Worm (Caenorhabditis elegans): ENCODE results near the gene cdh-7.

cdh-7 gene

ce11 chrII:14816086-14816485 is 26.9 kb upstream of the cdh-7 start:
- no peak for TF ChIP-seq scrt-1 (GFP tag; IDR thresholded peaks at IDR 0.05)
- no peak for TF ChIP-seq tbx-11 (GFP tag; IDR thresholded peaks at IDR 0.05)

- TF ChIP-seq F13C5.2 (tag; optimal IDR thresholded peaks at IDR 0.05) (no peak), aly-1 (tag; optimal IDR thresholded peaks at IDR 0.05) (no peak), hnd-1 (tag; optimal IDR thresholded peaks at IDR 0.05) (no peak), B0310.2 (tag; optimal IDR thresholded peaks at IDR 0.05) (no peak)
Measured at ce11 chrII:14818376-14818775, 24.7 kb upstream of the cdh-7 start, which contains the start of gene nhr-61. nhr-61 (minus strand) TSS chrII:14818543.

- TF ChIP-seq ceh-36 (tag; optimal IDR thresholded peaks at IDR 0.05) (peak; percentile 87), ama-1 (optimal IDR thresholded peaks at IDR 0.05) (no peak)
Measured at ce11 chrII:14819258-14819985, 23.6 kb upstream of the cdh-7 start.

ce11 chrII:14820460-14820859 is 22.6 kb upstream of the cdh-7 start:
- no peak for TF ChIP-seq F13C5.2 (tag; optimal IDR thresholded peaks at IDR 0.05)
- TF ChIP-seq ceh-36 (tag; optimal IDR thresholded peaks at IDR 0.05): no peak
- TF ChIP-seq tra-4 (tag; optimal IDR thresholded peaks at IDR 0.05): no peak

ce11 chrII:14822419-14822818 is 20.6 kb upstream of the cdh-7 start:
- no peak for TF ChIP-seq tbx-37 (GFP tag; conservative IDR thresholded peaks at IDR 0.05)
- TF ChIP-seq pes-1 (GFP tag; IDR thresholded peaks at IDR 0.05): no peak
- no peak for TF ChIP-seq B0310.2 (tag; optimal IDR thresholded peaks at IDR 0.05)
- no peak for TF ChIP-seq tbx-11 (GFP tag; IDR thresholded peaks at IDR 0.05)

ce11 chrII:14825413-14825812 is 17.6 kb upstream of the cdh-7 start:
- TF ChIP-seq F13C5.2 (tag; optimal IDR thresholded peaks at IDR 0.05): no peak
- no peak for TF ChIP-seq hnd-1 (tag; optimal IDR thresholded peaks at IDR 0.05)
- TF ChIP-seq hmg-4 (GFP tag; optimal IDR thresholded peaks at IDR 0.05): no peak
- no peak for TF ChIP-seq tbx-11 (GFP tag; IDR thresholded peaks at IDR 0.05)
- TF ChIP-seq tbx-37 (GFP tag; conservative IDR thresholded peaks at IDR 0.05): no peak
- TF ChIP-seq B0310.2 (tag; optimal IDR thresholded peaks at IDR 0.05): no peak
- TF ChIP-seq scrt-1 (GFP tag; IDR thresholded peaks at IDR 0.05): no peak
- TF ChIP-seq hmbx-1 (tag; optimal IDR thresholded peaks at IDR 0.05): no peak
- no peak for TF ChIP-seq ets-7 (tag; optimal IDR thresholded peaks at IDR 0.05)
- no peak for TF ChIP-seq ama-1 (optimal IDR thresholded peaks at IDR 0.05)
- no peak for TF ChIP-seq tra-4 (tag; optimal IDR thresholded peaks at IDR 0.05)
- TF ChIP-seq ceh-36 (tag; optimal IDR thresholded peaks at IDR 0.05): no peak
- no peak for TF ChIP-seq ceh-13 (GFP tag; optimal IDR thresholded peaks at IDR 0.05)
- TF ChIP-seq aly-1 (tag; optimal IDR thresholded peaks at IDR 0.05): no peak
- no peak for TF ChIP-seq pes-1 (GFP tag; IDR thresholded peaks at IDR 0.05)
- TF ChIP-seq flt-1 (GFP tag; IDR thresholded peaks at IDR 0.05): no peak
- no peak for TF ChIP-seq sea-1 (GFP tag; conservative IDR thresholded peaks at IDR 0.05)

- TF ChIP-seq ets-7 (tag; optimal IDR thresholded peaks at IDR 0.05) (no peak), ceh-36 (tag; optimal IDR thresholded peaks at IDR 0.05) (peak; percentile 6)
Measured at ce11 chrII:14832055-14832454, 11.0 kb upstream of the cdh-7 start.

ce11 chrII:14838596-14839215 is 4.3 kb upstream of the cdh-7 start:
- TF ChIP-seq tbx-11 (GFP tag; IDR thresholded peaks at IDR 0.05) (no peak), hnd-1 (tag; optimal IDR thresholded peaks at IDR 0.05) (no peak), B0310.2 (tag; optimal IDR thresholded peaks at IDR 0.05) (no peak), aly-1 (tag; optimal IDR thresholded peaks at IDR 0.05) (no peak), hmg-4 (GFP tag; optimal IDR thresholded peaks at IDR 0.05) (no peak), ets-7 (tag; optimal IDR thresholded peaks at IDR 0.05) (no peak), F13C5.2 (tag; optimal IDR thresholded peaks at IDR 0.05) (no peak)

- TF ChIP-seq sea-1 (GFP tag; conservative IDR thresholded peaks at IDR 0.05) (no peak), hmg-4 (GFP tag; optimal IDR thresholded peaks at IDR 0.05) (no peak), hmbx-1 (tag; optimal IDR thresholded peaks at IDR 0.05) (no peak), aly-1 (tag; optimal IDR thresholded peaks at IDR 0.05) (no peak), ceh-13 (GFP tag; optimal IDR thresholded peaks at IDR 0.05) (no peak), flt-1 (GFP tag; IDR thresholded peaks at IDR 0.05) (no peak), scrt-1 (GFP tag; IDR thresholded peaks at IDR 0.05) (no peak), tbx-37 (GFP tag; conservative IDR thresholded peaks at IDR 0.05) (no peak), pes-1 (GFP tag; IDR thresholded peaks at IDR 0.05) (no peak), B0310.2 (tag; optimal IDR thresholded peaks at IDR 0.05) (no peak), tbx-11 (GFP tag; IDR thresholded peaks at IDR 0.05) (no peak), F13C5.2 (tag; optimal IDR thresholded peaks at IDR 0.05) (no peak), tra-4 (tag; optimal IDR thresholded peaks at IDR 0.05) (no peak), ama-1 (optimal IDR thresholded peaks at IDR 0.05) (no peak), ceh-36 (tag; optimal IDR thresholded peaks at IDR 0.05) (no peak)
Measured at ce11 chrII:14841253-14841652, 1.8 kb upstream of the cdh-7 start.

Data from whole organism, early embryonic.